Fruit fly (Drosophila melanogaster): ENCODE results near the gene pum.

Gene pum

DNA sequence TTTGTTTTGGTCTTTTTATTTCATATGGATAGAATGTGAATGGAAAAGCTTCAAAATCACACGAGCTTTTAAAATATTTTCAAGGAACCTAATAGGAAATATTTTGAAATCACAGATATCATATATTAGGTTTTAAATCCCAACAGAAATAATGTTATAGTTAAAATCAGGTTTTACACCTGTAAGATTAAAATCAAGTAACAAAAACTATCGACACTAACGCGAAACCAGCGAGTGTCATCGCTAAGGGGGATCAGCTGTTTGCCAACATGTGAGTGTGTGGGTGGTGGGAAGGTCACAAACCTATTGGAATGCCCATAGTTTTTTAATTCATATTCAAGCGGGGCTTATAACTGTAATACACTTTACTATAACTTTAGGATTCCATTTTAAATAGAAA is 198.8 kb downstream of the pum start, which contains the start of gene hyx (continued):
- peak; percentile 25; the same call in 1 of the 2 replicates for TF ChIP-seq CG3847 (GFP tag; IDR thresholded peaks at IDR 0.05)
- TF ChIP-seq Camta (GFP tag; optimal IDR thresholded peaks at IDR 0.05), result peak; percentile 47
- TF ChIP-seq ssp (GFP tag; IDR thresholded peaks at IDR 0.05), result no peak
- no peak for TF ChIP-seq jing (GFP tag; optimal IDR thresholded peaks at IDR 0.05)
- TF ChIP-seq tio (GFP tag; optimal IDR thresholded peaks at IDR 0.05), result no peak
- no peak; the same call in 1 of the 3 replicates for TF ChIP-seq knrl (GFP tag; IDR thresholded peaks at IDR 0.05; ENCODE audit: partially characterized antibody)
- peak; percentile 0 for TF ChIP-seq PHDP (tag; optimal IDR thresholded peaks at IDR 0.05)
- TF ChIP-seq Sry-β (GFP tag; optimal IDR thresholded peaks at IDR 0.05), result peak; percentile 14
- no peak for TF ChIP-seq Dp (GFP tag; optimal IDR thresholded peaks at IDR 0.05)
- no peak for TF ChIP-seq CG12942 (GFP tag; optimal IDR thresholded peaks at IDR 0.05)
- peak in 1 of 2 experiments; percentile 88 for TF ChIP-seq Hr78 (GFP tag; optimal IDR thresholded peaks at IDR 0.05)
- no peak for TF ChIP-seq Ets65A (GFP tag)
- no peak for TF ChIP-seq CG17802 (tag; optimal IDR thresholded peaks at IDR 0.05)
- TF ChIP-seq CG10462 (GFP tag; optimal IDR thresholded peaks at IDR 0.05), result no peak
- TF ChIP-seq CG2678 (tag; optimal IDR thresholded peaks at IDR 0.05), result no peak
- no peak for TF ChIP-seq CG30431 (GFP tag; optimal IDR thresholded peaks at IDR 0.05)
- TF ChIP-seq lola (GFP tag; optimal IDR thresholded peaks at IDR 0.05), result peak in 1 of 3 experiments; percentile 19
- peak in 1 of 2 experiments; percentile 53 for TF ChIP-seq dpn (GFP tag; optimal IDR thresholded peaks at IDR 0.05)
- no peak for TF ChIP-seq aop (GFP tag; IDR thresholded peaks at IDR 0.05)
- no peak for TF ChIP-seq CG8944 (GFP tag; optimal IDR thresholded peaks at IDR 0.05)
- TF ChIP-seq Eip74EF (GFP tag; optimal IDR thresholded peaks at IDR 0.05), result no peak
- TF ChIP-seq CG16779 (GFP tag; IDR thresholded peaks at IDR 0.05), result no peak
- peak; percentile 55 for TF ChIP-seq CHES-1-like (GFP tag; optimal IDR thresholded peaks at IDR 0.05)
- TF ChIP-seq CG16815 (GFP tag; optimal IDR thresholded peaks at IDR 0.05), result no peak
- 0 out of 2 replicates have a peak, but pooled peaks have one; percentile 7 for TF ChIP-seq CG17328 (GFP tag; IDR thresholded peaks at IDR 0.05)
- TF ChIP-seq bab2 (GFP tag; optimal IDR thresholded peaks at IDR 0.05), result peak; percentile 24
- TF ChIP-seq CG7372 (GFP tag; IDR thresholded peaks at IDR 0.05), result no peak
- peak; percentile 94 for TF ChIP-seq CG13287 (GFP tag; IDR thresholded peaks at IDR 0.05; ENCODE audit: partially characterized antibody)
- TF ChIP-seq Gug (GFP tag; IDR thresholded peaks at IDR 0.05), result peak; percentile 34; the same call in 1 of the 4 replicates
- peak; percentile 32 for TF ChIP-seq Ets97D (GFP tag; optimal IDR thresholded peaks at IDR 0.05)
- TF ChIP-seq Sox102F (GFP tag; optimal IDR thresholded peaks at IDR 0.05), result no peak
- TF ChIP-seq da (GFP tag; optimal IDR thresholded peaks at IDR 0.05), result no peak
- peak; percentile 31; the same call in 1 of the 2 replicates for TF ChIP-seq CG10366 (GFP tag; IDR thresholded peaks at IDR 0.05)
- no peak for TF ChIP-seq Awh (GFP tag; IDR thresholded peaks at IDR 0.05)
- TF ChIP-seq eve (GFP tag; optimal IDR thresholded peaks at IDR 0.05), result no peak
- TF ChIP-seq CG10267 (tag; optimal IDR thresholded peaks at IDR 0.05), result peak; percentile 53
- TF ChIP-seq CG17359 (tag; optimal IDR thresholded peaks at IDR 0.05), result peak; percentile 44
- peak; percentile 9 for TF ChIP-seq CG9817 (tag; optimal IDR thresholded peaks at IDR 0.05)
- TF ChIP-seq gfzf (GFP tag; optimal IDR thresholded peaks at IDR 0.05), result no peak
- peak; percentile 69 for TF ChIP-seq MBD-R2 (GFP tag; IDR thresholded peaks at IDR 0.05)
- no peak for TF ChIP-seq jigr1 (GFP tag; IDR thresholded peaks at IDR 0.05)
- peak; percentile 56 for TF ChIP-seq lab (GFP tag; optimal IDR thresholded peaks at IDR 0.05)
- peak; percentile 60 for TF ChIP-seq inv (GFP tag; IDR thresholded peaks at IDR 0.05; ENCODE audit: partially characterized antibody)
- TF ChIP-seq CG3995 (GFP tag; optimal IDR thresholded peaks at IDR 0.05), result no peak
- TF ChIP-seq Myb (GFP tag; optimal IDR thresholded peaks at IDR 0.05), result peak; percentile 40
- TF ChIP-seq CG3163 (GFP tag; optimal IDR thresholded peaks at IDR 0.05), result no peak
- TF ChIP-seq gem (tag; optimal IDR thresholded peaks at IDR 0.05), result peak; percentile 53
- no peak for TF ChIP-seq Lim3 (GFP tag; IDR thresholded peaks at IDR 0.05)
- TF ChIP-seq CG17829 (tag; optimal IDR thresholded peaks at IDR 0.05), result peak; percentile 38
- TF ChIP-seq CG15073 (GFP tag; optimal IDR thresholded peaks at IDR 0.05), result no peak
